Worm (Caenorhabditis elegans): ENCODE results near the gene C06G1.1.

DNA sequence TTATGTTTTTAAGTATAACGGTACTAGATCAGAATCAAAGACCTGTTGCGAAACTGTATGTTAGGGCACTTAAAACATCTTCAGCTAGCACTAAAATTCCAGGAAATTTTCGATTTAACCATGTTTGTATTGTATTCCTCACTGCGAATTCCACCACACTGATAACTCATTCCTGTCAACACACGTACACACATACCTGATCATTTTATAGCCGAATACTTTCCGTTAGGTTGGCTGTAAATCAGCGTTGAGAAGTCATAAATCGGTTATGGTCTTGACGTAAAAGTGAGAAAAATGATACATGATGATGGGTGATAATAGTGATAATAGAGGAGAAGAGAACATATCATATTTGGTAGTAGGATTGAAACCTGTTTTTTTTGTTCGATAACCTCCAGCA is 42.6 kb downstream of the C06G1.1 start:
- TF ChIP-seq unc-62 (GFP tag; optimal IDR thresholded peaks at IDR 0.05), result no peak
- no peak for TF ChIP-seq blmp-1 (tag; optimal IDR thresholded peaks at IDR 0.05)
- TF ChIP-seq cnd-1 (tag; optimal IDR thresholded peaks at IDR 0.05), result no peak
- TF ChIP-seq nhr-12 (tag; optimal IDR thresholded peaks at IDR 0.05), result no peak

All from whole organism, mixed stage, embryonic.